1 worm cellular context compared by ENCODE assay signal in genomic region chrV:3585011-3585410, ce11.
TF ChIP-seq lines count a peak whose summit lies in the region.

No protein-coding gene starts in this region.

TF ChIP-seq in whole organism, young adult, 124 proteins besides CTCF, POLR2A, EP300 and RAD21 (continued from another document):
- TF ChIP-seq nfya-2 (GFP tag; IDR thresholded peaks at IDR 0.05; lab: Robert Waterston, UW), result no peak
- no peak for TF ChIP-seq lag-1 (GFP tag; IDR thresholded peaks at IDR 0.05; lab: Robert Waterston, UW)
- TF ChIP-seq ets-4 (GFP tag; optimal IDR thresholded peaks at IDR 0.05; lab: Kevin White, UChicago), result no peak
- TF ChIP-seq Y53F4B.3 (GFP tag; IDR thresholded peaks at IDR 0.05; lab: Robert Waterston, UW), result no peak
- TF ChIP-seq atf-7 (tag; optimal IDR thresholded peaks at IDR 0.05; lab: Kevin White, UChicago), result peak; percentile 38
- no peak for TF ChIP-seq ceh-58 (GFP tag; IDR thresholded peaks at IDR 0.05; lab: Robert Waterston, UW)
- no peak for TF ChIP-seq nhr-27 (tag; optimal IDR thresholded peaks at IDR 0.05; lab: Kevin White, UChicago)
- no peak for TF ChIP-seq chd-7 (tag; optimal IDR thresholded peaks at IDR 0.05; lab: Kevin White, UChicago)
- TF ChIP-seq tbp1 (GFP tag; optimal IDR thresholded peaks at IDR 0.05; lab: Kevin White, UChicago), result peak; percentile 47
- TF ChIP-seq pha-4 (tag; optimal IDR thresholded peaks at IDR 0.05; lab: Kevin White, UChicago), result no peak
- TF ChIP-seq pbrm-1 (GFP tag; IDR thresholded peaks at IDR 0.05; lab: Robert Waterston, UW), result peak; percentile 51
- no peak for TF ChIP-seq egl-18 (GFP tag; IDR thresholded peaks at IDR 0.05; lab: Robert Waterston, UW)
- peak; percentile 90 for TF ChIP-seq unc-130 (GFP tag; optimal IDR thresholded peaks at IDR 0.05; lab: Kevin White, UChicago)
- TF ChIP-seq hlh-12 (tag; optimal IDR thresholded peaks at IDR 0.05; lab: Kevin White, UChicago), result no peak
- no peak for TF ChIP-seq F23B12.7 (tag; optimal IDR thresholded peaks at IDR 0.05; lab: Kevin White, UChicago; ENCODE audit: insufficient read depth)
- TF ChIP-seq hsf-1 (GFP tag; IDR thresholded peaks at IDR 0.05; lab: Robert Waterston, UW), result peak; percentile 73
- no peak for TF ChIP-seq somi-1 (GFP tag; optimal IDR thresholded peaks at IDR 0.05; lab: Kevin White, UChicago)
- no peak for TF ChIP-seq Y56A3A.18 (GFP tag; IDR thresholded peaks at IDR 0.05; lab: Robert Waterston, UW)
- TF ChIP-seq athp-1 (tag; optimal IDR thresholded peaks at IDR 0.05; lab: Kevin White, UChicago), result peak; percentile 51
- peak; percentile 21 for TF ChIP-seq mxl-1 (tag; optimal IDR thresholded peaks at IDR 0.05; lab: Kevin White, UChicago)
- TF ChIP-seq hmg-20 (GFP tag; IDR thresholded peaks at IDR 0.05; lab: Robert Waterston, UW), result 0 out of 2 replicates have a peak, but pooled peaks have one; percentile 11
- no peak for TF ChIP-seq ztf-6 (GFP tag; IDR thresholded peaks at IDR 0.05; lab: Robert Waterston, UW)
- TF ChIP-seq attf-3 (GFP tag; conservative IDR thresholded peaks at IDR 0.05; lab: Robert Waterston, UW), result peak; percentile 19; the same call in 1 of the 2 replicates
- no peak for TF ChIP-seq B0019.2 (GFP tag; conservative IDR thresholded peaks at IDR 0.05; lab: Robert Waterston, UW)
- TF ChIP-seq nhr-80 (tag; optimal IDR thresholded peaks at IDR 0.05; lab: Kevin White, UChicago), result no peak
- no peak for TF ChIP-seq nhr-179 (tag; optimal IDR thresholded peaks at IDR 0.05; lab: Kevin White, UChicago)
- no peak for TF ChIP-seq T26A5.8 (tag; optimal IDR thresholded peaks at IDR 0.05; lab: Kevin White, UChicago)
- no peak for TF ChIP-seq zfh-2 (GFP tag; conservative IDR thresholded peaks at IDR 0.05; lab: Robert Waterston, UW)
- no peak; the same call in 1 of the 2 replicates for TF ChIP-seq madf-8 (GFP tag; conservative IDR thresholded peaks at IDR 0.05; lab: Robert Waterston, UW)
- TF ChIP-seq ceh-40 (GFP tag; IDR thresholded peaks at IDR 0.05; lab: Robert Waterston, UW), result no peak
- peak; percentile 54 for TF ChIP-seq lin-54 (GFP tag; optimal IDR thresholded peaks at IDR 0.05; lab: Kevin White, UChicago)
- no peak for TF ChIP-seq ztf-3 (GFP tag; optimal IDR thresholded peaks at IDR 0.05; lab: Kevin White, UChicago)
- peak; percentile 84 for TF ChIP-seq madf-6 (GFP tag; IDR thresholded peaks at IDR 0.05; lab: Robert Waterston, UW)
- peak; percentile 48 for TF ChIP-seq lsl-1 (GFP tag; optimal IDR thresholded peaks at IDR 0.05; lab: Kevin White, UChicago)
- no peak for TF ChIP-seq egrh-3 (GFP tag; IDR thresholded peaks at IDR 0.05; lab: Robert Waterston, UW)
- TF ChIP-seq F37B4.10 (GFP tag; IDR thresholded peaks at IDR 0.05; lab: Robert Waterston, UW), result no peak
- TF ChIP-seq ccch-3 (GFP tag; optimal IDR thresholded peaks at IDR 0.05; lab: Kevin White, UChicago), result no peak
- TF ChIP-seq snpc-4 (GFP tag; optimal IDR thresholded peaks at IDR 0.05; lab: Kevin White, UChicago), result peak; percentile 66
- peak in 2 of 4 experiments; percentile 24 to 53 for TF ChIP-seq snpc-4 (tag; optimal IDR thresholded peaks at IDR 0.05; lab: Kevin White, UChicago)
- peak; percentile 68 for TF ChIP-seq rcor-1 (GFP tag; IDR thresholded peaks at IDR 0.05; lab: Robert Waterston, UW)
- no peak for TF ChIP-seq dpff-1 (tag; optimal IDR thresholded peaks at IDR 0.05; lab: Kevin White, UChicago)
- no peak for TF ChIP-seq Y67H2A.10 (GFP tag; conservative IDR thresholded peaks at IDR 0.05; lab: Robert Waterston, UW)
- no peak for TF ChIP-seq bed-2 (GFP tag; IDR thresholded peaks at IDR 0.05; lab: Robert Waterston, UW)
- no peak for TF ChIP-seq cebp-1 (GFP tag; IDR thresholded peaks at IDR 0.05; lab: Robert Waterston, UW)
- peak; percentile 41 for TF ChIP-seq cebp-1 (tag; optimal IDR thresholded peaks at IDR 0.05; lab: Kevin White, UChicago)
- no peak for TF ChIP-seq F57A8.1 (GFP tag; optimal IDR thresholded peaks at IDR 0.05; lab: Kevin White, UChicago)
- peak; percentile 68 for TF ChIP-seq Y79H2A.3 (GFP tag; conservative IDR thresholded peaks at IDR 0.05; lab: Robert Waterston, UW)
- no peak for TF ChIP-seq madf-3 (GFP tag; IDR thresholded peaks at IDR 0.05; lab: Robert Waterston, UW)
- TF ChIP-seq zim-3 (tag; optimal IDR thresholded peaks at IDR 0.05; lab: Kevin White, UChicago), result no peak
- TF ChIP-seq sdz-38 (tag; optimal IDR thresholded peaks at IDR 0.05; lab: Kevin White, UChicago), result no peak
- peak; percentile 77 for TF ChIP-seq Y53G8AR.9 (GFP tag; conservative IDR thresholded peaks at IDR 0.05; lab: Robert Waterston, UW)
- TF ChIP-seq T07F8.4 (tag; optimal IDR thresholded peaks at IDR 0.05; lab: Kevin White, UChicago), result no peak
- no peak; the same call in 1 of the 2 replicates for TF ChIP-seq hmg-1.2 (GFP tag; IDR thresholded peaks at IDR 0.05; lab: Robert Waterston, UW)
- no peak for TF ChIP-seq lsy-27 (tag; optimal IDR thresholded peaks at IDR 0.05; lab: Kevin White, UChicago; ENCODE audit: borderline replicate concordance, insufficient read depth)
- TF ChIP-seq ztf-18 (tag; optimal IDR thresholded peaks at IDR 0.05; lab: Kevin White, UChicago), result peak; percentile 5
- peak; percentile 14 for TF ChIP-seq B0035.1 (tag; optimal IDR thresholded peaks at IDR 0.05; lab: Kevin White, UChicago)
- peak; percentile 2 for TF ChIP-seq ceh-79 (tag; optimal IDR thresholded peaks at IDR 0.05; lab: Kevin White, UChicago)
- TF ChIP-seq ceh-100 (GFP tag; IDR thresholded peaks at IDR 0.05; lab: Robert Waterston, UW), result peak; percentile 33; the same call in 1 of the 2 replicates
- TF ChIP-seq dpl-1 (GFP tag; optimal IDR thresholded peaks at IDR 0.05; lab: Kevin White, UChicago), result no peak
- no peak for TF ChIP-seq ama-1 (optimal IDR thresholded peaks at IDR 0.05; lab: Kevin White, UChicago)
- peak; percentile 67 to 71 for TF ChIP-seq ama-1 (GFP tag; optimal IDR thresholded peaks at IDR 0.05; lab: Kevin White, UChicago)
- no peak for TF ChIP-seq lin-40 (tag; optimal IDR thresholded peaks at IDR 0.05; lab: Kevin White, UChicago)
- TF ChIP-seq lin-26 (GFP tag; IDR thresholded peaks at IDR 0.05; lab: Robert Waterston, UW), result no peak
- TF ChIP-seq snpc-3.4 (tag; optimal IDR thresholded peaks at IDR 0.05; lab: Kevin White, UChicago), result peak; percentile 53
- TF ChIP-seq tlf-1 (GFP tag; optimal IDR thresholded peaks at IDR 0.05; lab: Kevin White, UChicago), result peak; percentile 73
- peak; percentile 77 for TF ChIP-seq F49E8.2 (tag; optimal IDR thresholded peaks at IDR 0.05; lab: Kevin White, UChicago; ENCODE audit: insufficient read depth)
- peak; percentile 71 for TF ChIP-seq nfyb-1 (GFP tag; IDR thresholded peaks at IDR 0.05; lab: Robert Waterston, UW)
- TF ChIP-seq mel-28 (tag; optimal IDR thresholded peaks at IDR 0.05; lab: Kevin White, UChicago; ENCODE audit: borderline replicate concordance), result no peak
